Fruit fly (Drosophila melanogaster): ENCODE data around the gene CG4213.
A peak's percentile ranks its signal among the peaks of the same experiment; 100 is the strongest.

Gene CG4213

DNA sequence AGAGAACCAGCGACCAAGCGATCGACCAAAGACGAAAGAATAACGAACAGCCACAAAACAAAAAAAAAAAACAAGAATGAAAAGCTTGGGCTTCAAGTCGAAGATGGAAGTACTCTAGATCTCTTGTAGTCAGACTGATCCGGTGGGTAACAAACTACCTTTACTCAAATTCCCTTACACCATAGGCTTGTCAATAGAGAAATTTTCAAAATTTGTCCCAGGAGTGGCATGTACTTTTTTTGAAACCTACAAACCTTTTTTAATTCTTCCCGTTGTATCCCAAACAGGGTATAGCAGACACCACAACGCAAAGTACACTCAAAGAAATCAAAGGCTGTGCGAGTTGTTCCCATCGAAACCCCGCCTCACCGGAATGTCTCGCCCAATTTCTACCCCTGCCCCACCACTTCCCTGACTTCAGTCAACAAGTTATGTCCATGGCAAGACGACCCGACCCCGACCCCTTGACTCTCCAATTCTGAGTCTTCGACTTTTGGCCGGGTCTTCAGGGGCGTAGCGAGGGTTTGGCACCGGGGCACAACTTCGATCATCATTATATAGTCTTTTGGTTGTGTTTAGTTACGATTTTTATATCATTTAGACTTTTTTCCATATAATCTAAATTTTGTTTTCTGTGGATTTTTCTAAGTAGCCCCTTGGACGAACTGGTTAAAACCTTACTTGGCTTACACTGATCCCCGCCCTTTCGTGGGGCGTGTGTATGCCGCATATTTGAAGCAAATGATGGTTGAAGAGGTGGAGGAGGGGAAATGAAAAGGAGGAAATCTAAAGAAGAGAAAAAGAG, 27.9 kb upstream of the CG4213 start (continued):
- no peak for TF ChIP-seq CG12236 (GFP tag; optimal IDR thresholded peaks at IDR 0.05)
- TF ChIP-seq Meics (GFP tag; optimal IDR thresholded peaks at IDR 0.05) = peak; percentile 39
- peak; percentile 54 for TF ChIP-seq luna (GFP tag; optimal IDR thresholded peaks at IDR 0.05)
- TF ChIP-seq CG16863 (GFP tag; optimal IDR thresholded peaks at IDR 0.05) = peak; percentile 57
- TF ChIP-seq CG1603 (tag; optimal IDR thresholded peaks at IDR 0.05) = no peak
- TF ChIP-seq Hr3 (GFP tag; optimal IDR thresholded peaks at IDR 0.05) = peak; percentile 14
- peak; percentile 18 for TF ChIP-seq org-1 (GFP tag; optimal IDR thresholded peaks at IDR 0.05)
- TF ChIP-seq Dad (GFP tag; optimal IDR thresholded peaks at IDR 0.05) = peak; percentile 56
- TF ChIP-seq Ets97D (GFP tag; optimal IDR thresholded peaks at IDR 0.05) = no peak
- TF ChIP-seq CG8290 (GFP tag; optimal IDR thresholded peaks at IDR 0.05) = no peak
- TF ChIP-seq CG8290 (tag; optimal IDR thresholded peaks at IDR 0.05) = no peak
- no peak for TF ChIP-seq CG14050 (GFP tag; IDR thresholded peaks at IDR 0.05)
- peak; percentile 70 for TF ChIP-seq lilli (GFP tag; optimal IDR thresholded peaks at IDR 0.05)
- peak; percentile 91 for TF ChIP-seq lbe (GFP tag; optimal IDR thresholded peaks at IDR 0.05)
- peak; percentile 5 for TF ChIP-seq CG1792 (GFP tag; optimal IDR thresholded peaks at IDR 0.05)
- TF ChIP-seq Med (GFP tag) = peak; percentile 91
- TF ChIP-seq Nf-YB (GFP tag; optimal IDR thresholded peaks at IDR 0.05) = no peak
- peak; percentile 17 for TF ChIP-seq CG13424 (tag; optimal IDR thresholded peaks at IDR 0.05)
- peak; percentile 13 for TF ChIP-seq CG15514 (GFP tag; optimal IDR thresholded peaks at IDR 0.05)
- TF ChIP-seq CG7963 (GFP tag; IDR thresholded peaks at IDR 0.05; ENCODE audit: partially characterized antibody) = no peak
- peak; percentile 52 for TF ChIP-seq pho (GFP tag; optimal IDR thresholded peaks at IDR 0.05)
- no peak for TF ChIP-seq CG1024 (GFP tag; IDR thresholded peaks at IDR 0.05)
- peak; percentile 62 for TF ChIP-seq fd96Cb (tag; optimal IDR thresholded peaks at IDR 0.05)
- TF ChIP-seq CG11504 (tag; optimal IDR thresholded peaks at IDR 0.05) = peak; percentile 40
- no peak for TF ChIP-seq wek (GFP tag; optimal IDR thresholded peaks at IDR 0.05)
- TF ChIP-seq CG17829 (tag; optimal IDR thresholded peaks at IDR 0.05) = peak; percentile 42
- peak; percentile 10 for TF ChIP-seq nom (GFP tag; optimal IDR thresholded peaks at IDR 0.05)
- peak; percentile 51 for TF ChIP-seq bcd (GFP tag; optimal IDR thresholded peaks at IDR 0.05)
- no peak for TF ChIP-seq CG2129 (GFP tag; IDR thresholded peaks at IDR 0.05; ENCODE audit: partially characterized antibody)
- peak; percentile 36 for TF ChIP-seq pros (GFP tag; optimal IDR thresholded peaks at IDR 0.05)
- peak; percentile 12 for TF ChIP-seq tio (GFP tag; optimal IDR thresholded peaks at IDR 0.05)
- peak; percentile 42 for TF ChIP-seq CG13624 (GFP tag; optimal IDR thresholded peaks at IDR 0.05)
- peak; percentile 10 for TF ChIP-seq Fer3 (tag; optimal IDR thresholded peaks at IDR 0.05)
- TF ChIP-seq Trl (optimal IDR thresholded peaks at IDR 0.05) = no peak
- TF ChIP-seq Trl (GFP tag; optimal IDR thresholded peaks at IDR 0.05) = peak; percentile 38
- TF ChIP-seq CG32532 (GFP tag; IDR thresholded peaks at IDR 0.05) = peak; percentile 60
- TF ChIP-seq lab (GFP tag; optimal IDR thresholded peaks at IDR 0.05) = peak; percentile 66
- peak; percentile 42; the same call in 2 of the 3 replicates for TF ChIP-seq Aef1 (GFP tag; IDR thresholded peaks at IDR 0.05)
- peak; percentile 34 for TF ChIP-seq Six4 (GFP tag; optimal IDR thresholded peaks at IDR 0.05)
- TF ChIP-seq TFAM (GFP tag; optimal IDR thresholded peaks at IDR 0.05) = no peak
- TF ChIP-seq CG8924 (tag; optimal IDR thresholded peaks at IDR 0.05) = peak; percentile 46
- peak; percentile 20 for TF ChIP-seq CG13775 (GFP tag; optimal IDR thresholded peaks at IDR 0.05)
- TF ChIP-seq crol (GFP tag; IDR thresholded peaks at IDR 0.05) = peak; percentile 86
- TF ChIP-seq vvl (GFP tag; IDR thresholded peaks at IDR 0.05) = peak; percentile 65
- peak; percentile 58 for TF ChIP-seq sd (tag; optimal IDR thresholded peaks at IDR 0.05)
- peak; percentile 20 for TF ChIP-seq Abd-B (GFP tag; optimal IDR thresholded peaks at IDR 0.05)
- TF ChIP-seq Chrac-16 (GFP tag; optimal IDR thresholded peaks at IDR 0.05) = peak; percentile 71
- TF ChIP-seq Dbx (GFP tag; IDR thresholded peaks at IDR 0.05) = 0 out of 3 replicates have a peak, but pooled peaks have one; percentile 23
- TF ChIP-seq Usf (GFP tag; optimal IDR thresholded peaks at IDR 0.05) = peak; percentile 39

Data from whole organism, embryonic.